Worm (Caenorhabditis elegans) whole organism, L2 larva: ENCODE data around the gene ckb-1.

Experiments
- C34F6.9 ChIP-seq: fragments of 150-350 bp; optimal IDR thresholded peaks from 2 replicates; lab custom pipeline; 2014; ENCODE audit warnings: missing biosample characterization, missing genetic modification characterization
- F13H6.1 ChIP-seq: sonication (generic microtip); optimal IDR thresholded peaks from 2 replicates; lab custom pipeline; 2016; ENCODE audit warnings: missing genetic modification characterization, missing compliant biosample characterization
- R02D3.7 ChIP-seq: fragments of 150-350 bp; optimal IDR thresholded peaks from 2 replicates; lab custom pipeline; 2014; ENCODE audit warnings: missing biosample characterization, missing genetic modification characterization
- Y55F3AM.14 ChIP-seq: fragments of 200-800 bp; sonication (Bioruptor generic); optimal IDR thresholded peaks from 2 replicates; lab custom pipeline; 2018; ENCODE audit warnings: mild to moderate bottlenecking, missing genetic modification characterization, missing compliant biosample characterization
- ZK546.5 ChIP-seq: sonication (generic microtip); optimal IDR thresholded peaks from 2 replicates; lab custom pipeline; 2017; ENCODE audit warnings: missing biosample characterization, missing genetic modification characterization
- alr-1 ChIP-seq: fragments of 150-350 bp; optimal IDR thresholded peaks from 2 replicates; lab custom pipeline; 2014; ENCODE audit warnings: missing biosample characterization, missing genetic modification characterization
- aly-2 ChIP-seq: fragments of 150-350 bp; optimal IDR thresholded peaks from 2 replicates; lab custom pipeline; 2014; ENCODE audit warnings: missing biosample characterization, missing genetic modification characterization
- ama-1 ChIP-seq: fragments of 150-350 bp; optimal IDR thresholded peaks from 2 replicates; lab custom pipeline; 2018; ENCODE audit warnings: inconsistent platforms
- blmp-1 ChIP-seq: sonication (generic microtip); optimal IDR thresholded peaks from 2 replicates; lab custom pipeline; 2017; ENCODE audit warnings: missing genetic modification characterization, mild to moderate bottlenecking, missing compliant biosample characterization, antibody characterized with exemption, moderate library complexity; ENCODE audit not compliant: insufficient read depth
- ceh-16 ChIP-seq: fragments of 150-350 bp; optimal IDR thresholded peaks from 2 replicates; lab custom pipeline; 2014; ENCODE audit warnings: missing biosample characterization, missing genetic modification characterization
- ceh-82 ChIP-seq: fragments of 150-350 bp; optimal IDR thresholded peaks from 2 replicates; lab custom pipeline; 2014; ENCODE audit warnings: missing biosample characterization, missing genetic modification characterization
- crh-2 ChIP-seq: sonication (generic microtip); optimal IDR thresholded peaks from 2 replicates; lab custom pipeline; 2017; ENCODE audit warnings: missing biosample characterization, missing genetic modification characterization
- dmd-4 ChIP-seq: sonication (generic microtip); optimal IDR thresholded peaks from 2 replicates; lab custom pipeline; 2017; ENCODE audit warnings: missing biosample characterization, missing genetic modification characterization
- egl-27 ChIP-seq: sonication (generic microtip); optimal IDR thresholded peaks from 3 replicates; lab custom pipeline; 2017; ENCODE audit warnings: missing biosample characterization, missing genetic modification reagents, missing genetic modification characterization
- elt-1 ChIP-seq: fragments of 150-350 bp; optimal IDR thresholded peaks from 2 replicates; lab custom pipeline; 2014; ENCODE audit warnings: missing biosample characterization, missing genetic modification characterization
- elt-3 ChIP-seq: sonication (generic microtip); optimal IDR thresholded peaks from 2 replicates; lab custom pipeline; 2017; ENCODE audit warnings: missing biosample characterization, missing genetic modification characterization
- fos-1 ChIP-seq: fragments of 150-350 bp; optimal IDR thresholded peaks from 2 replicates; lab custom pipeline; 2014; ENCODE audit warnings: missing biosample characterization, missing genetic modification characterization
- gmeb-1 ChIP-seq: fragments of 150-350 bp; optimal IDR thresholded peaks from 2 replicates; lab custom pipeline; 2014; ENCODE audit warnings: missing biosample characterization, missing genetic modification characterization
- lin-11 ChIP-seq: fragments of 150-350 bp; sonication (generic microtip); optimal IDR thresholded peaks from 2 replicates; lab custom pipeline; 2014; ENCODE audit warnings: missing biosample characterization, missing genetic modification characterization, inconsistent platforms, mixed read lengths
- lin-13 ChIP-seq: fragments of 150-350 bp; optimal IDR thresholded peaks from 2 replicates; lab custom pipeline; 2014; ENCODE audit warnings: missing biosample characterization, missing genetic modification reagents, missing genetic modification characterization
- lin-39 ChIP-seq: fragments of 150-350 bp; optimal IDR thresholded peaks from 2 replicates; lab custom pipeline; 2014; ENCODE audit warnings: missing biosample characterization, missing genetic modification reagents, missing genetic modification characterization
- lsy-2 ChIP-seq, 2 experiments: fragments of 150-350 bp in 1 of 2; sonication (generic microtip) in 1 of 2; optimal IDR thresholded peaks; 2 replicates each; lab custom pipeline; 2014 to 2017; ENCODE audit warnings: missing biosample characterization in 2 of 2, missing genetic modification characterization in 2 of 2
- mab-5 ChIP-seq: fragments of 150-350 bp; optimal IDR thresholded peaks from 2 replicates; lab custom pipeline; 2014; ENCODE audit warnings: missing biosample characterization, missing genetic modification characterization
- mbf-1 ChIP-seq: sonication (generic microtip); optimal IDR thresholded peaks from 2 replicates; lab custom pipeline; 2017; ENCODE audit warnings: missing biosample characterization, missing genetic modification characterization
- mdl-1 ChIP-seq, 2 experiments: fragments of 150-350 bp in 1 of 2; sonication (generic microtip) in 1 of 2; optimal IDR thresholded peaks; 2 replicates each; lab custom pipeline; 2017; ENCODE audit warnings: missing biosample characterization in 2 of 2, missing genetic modification characterization in 2 of 2
- nhr-10 ChIP-seq: sonication (generic microtip); optimal IDR thresholded peaks from 2 replicates; lab custom pipeline; 2017; ENCODE audit warnings: missing biosample characterization, missing genetic modification characterization
- nhr-11 ChIP-seq: fragments of 150-350 bp; optimal IDR thresholded peaks from 2 replicates; lab custom pipeline; 2014; ENCODE audit warnings: missing biosample characterization, missing genetic modification characterization
- nhr-12 ChIP-seq: fragments of 150-350 bp; optimal IDR thresholded peaks from 2 replicates; lab custom pipeline; 2014; ENCODE audit warnings: missing biosample characterization, missing genetic modification characterization
- nhr-129 ChIP-seq: fragments of 150-350 bp; optimal IDR thresholded peaks from 2 replicates; lab custom pipeline; 2014; ENCODE audit warnings: missing biosample characterization, missing genetic modification characterization
- nhr-21 ChIP-seq: fragments of 150-350 bp; optimal IDR thresholded peaks from 2 replicates; lab custom pipeline; 2014; ENCODE audit warnings: missing biosample characterization, missing genetic modification characterization
- nhr-23 ChIP-seq: fragments of 150-350 bp; optimal IDR thresholded peaks from 2 replicates; lab custom pipeline; 2014; ENCODE audit warnings: missing biosample characterization, missing genetic modification reagents, missing genetic modification characterization
- nhr-237 ChIP-seq: fragments of 150-350 bp; optimal IDR thresholded peaks from 2 replicates; lab custom pipeline; 2014; ENCODE audit warnings: missing biosample characterization, missing genetic modification characterization
- nhr-25 ChIP-seq: fragments of 150-350 bp; sonication (generic microtip); optimal IDR thresholded peaks from 3 replicates; lab custom pipeline; 2014; ENCODE audit warnings: missing biosample characterization, missing genetic modification characterization
- nhr-6 ChIP-seq: fragments of 150-350 bp; optimal IDR thresholded peaks from 2 replicates; lab custom pipeline; 2014; ENCODE audit warnings: missing biosample characterization, missing genetic modification characterization
- nhr-77 ChIP-seq: fragments of 150-350 bp; optimal IDR thresholded peaks from 2 replicates; lab custom pipeline; 2014; ENCODE audit warnings: missing biosample characterization, missing genetic modification characterization
- peb-1 ChIP-seq: fragments of 150-350 bp; optimal IDR thresholded peaks from 2 replicates; lab custom pipeline; 2014; ENCODE audit warnings: missing biosample characterization, missing genetic modification characterization
- sem-4 ChIP-seq: fragments of 150-350 bp; optimal IDR thresholded peaks from 2 replicates; lab custom pipeline; 2014; ENCODE audit warnings: missing biosample characterization, missing genetic modification reagents, missing genetic modification characterization
- skn-1 ChIP-seq: sonication (generic microtip); optimal IDR thresholded peaks from 2 replicates; lab custom pipeline; 2017; ENCODE audit warnings: missing biosample characterization, missing genetic modification characterization
- sma-3 ChIP-seq: sonication (generic microtip); optimal IDR thresholded peaks from 2 replicates; lab custom pipeline; 2016; ENCODE audit warnings: missing genetic modification reagents, missing genetic modification characterization, missing compliant biosample characterization
- sma-9 ChIP-seq, 2 experiments: fragments of 150-350 bp in 1 of 2; sonication (generic microtip) in 1 of 2; optimal IDR thresholded peaks; 2 replicates each; lab custom pipeline; 2014 to 2016; ENCODE audit warnings: missing genetic modification characterization in 2 of 2, mild to moderate bottlenecking in 1 of 2, missing biosample characterization in 1 of 2, missing compliant biosample characterization in 1 of 2, missing genetic modification reagents in 1 of 2, moderate library complexity in 1 of 2
- snpc-4 ChIP-seq: fragments of 150-350 bp; optimal IDR thresholded peaks from 2 replicates; lab custom pipeline; 2014; ENCODE audit warnings: missing biosample characterization, missing genetic modification characterization
- unc-39 ChIP-seq: fragments of 150-350 bp; optimal IDR thresholded peaks from 2 replicates; lab custom pipeline; 2014; ENCODE audit warnings: missing biosample characterization, missing genetic modification characterization
- unc-55 ChIP-seq: fragments of 150-350 bp; sonication (generic microtip); optimal IDR thresholded peaks from 3 replicates; lab custom pipeline; 2014; ENCODE audit warnings: missing biosample characterization, missing genetic modification reagents, missing genetic modification characterization
- unc-62 ChIP-seq: fragments of 150-350 bp; optimal IDR thresholded peaks from 2 replicates; lab custom pipeline; 2014; ENCODE audit warnings: missing biosample characterization, missing genetic modification reagents, missing genetic modification characterization
- zag-1 ChIP-seq: fragments of 150-350 bp; optimal IDR thresholded peaks from 2 replicates; lab custom pipeline; 2014; ENCODE audit warnings: missing biosample characterization, missing genetic modification characterization
- ztf-1 ChIP-seq: fragments of 200-800 bp; sonication (Bioruptor generic); conservative IDR thresholded peaks from 2 replicates; pipeline ENCODE4 v1.3.6; 2022; ENCODE audit warnings: missing genetic modification characterization, missing compliant biosample characterization
- ztf-11 ChIP-seq: sonication (generic microtip); optimal IDR thresholded peaks from 2 replicates; lab custom pipeline; 2017; ENCODE audit warnings: missing biosample characterization, missing genetic modification characterization
- ztf-4 ChIP-seq: fragments of 150-350 bp; optimal IDR thresholded peaks from 2 replicates; lab custom pipeline; 2014; ENCODE audit warnings: missing biosample characterization, missing genetic modification characterization

The ckb-1 gene

ce11 chrIII:4320113-4320512, 45.0 kb upstream of the ckb-1 start, which contains the start of gene H38K22.6:
H38K22.6 (plus strand) TSS chrIII:4320413.
- TF ChIP-seq alr-1 (tag; lab: Kevin White, UChicago) (no peak), lin-39 (no peak), unc-55 (GFP tag; lab: Kevin White, UChicago) (no peak), lin-11 (tag; lab: Kevin White, UChicago) (no peak), F13H6.1 (tag; lab: Kevin White, UChicago) (no peak), nhr-12 (no peak), fos-1 (tag; lab: Kevin White, UChicago) (no peak), Y55F3AM.14 (GFP tag; lab: Kevin White, UChicago) (no peak), ceh-82 (tag; lab: Kevin White, UChicago) (no peak)

ce11 chrIII:4321399-4321798, 43.7 kb upstream of the ckb-1 start, which contains the start of gene H38K22.7:
H38K22.7 (plus strand) TSS chrIII:4321699.
- TF ChIP-seq nhr-25 (tag; lab: Kevin White, UChicago): no peak

- no peak for TF ChIP-seq blmp-1 (tag; lab: Kevin White, UChicago)
- peak; percentile 31 for TF ChIP-seq crh-2 (tag; lab: Kevin White, UChicago)
- TF ChIP-seq mbf-1 (tag; lab: Kevin White, UChicago): no peak
- TF ChIP-seq nhr-10: no peak
- no peak for TF ChIP-seq ztf-1 (GFP tag; lab: Robert Waterston, UW)
- TF ChIP-seq sma-9 (GFP tag; optimal IDR thresholded peaks at IDR 0.05; lab: Kevin White, UChicago): peak; percentile 43
- TF ChIP-seq sma-9 (tag; optimal IDR thresholded peaks at IDR 0.05; lab: Kevin White, UChicago): no peak
- TF ChIP-seq unc-39 (tag; lab: Kevin White, UChicago): no peak
- peak; percentile 85 for TF ChIP-seq unc-55 (GFP tag; lab: Kevin White, UChicago)
- no peak for TF ChIP-seq Y55F3AM.14 (GFP tag; lab: Kevin White, UChicago)
- peak; percentile 72 for TF ChIP-seq mab-5 (tag; lab: Kevin White, UChicago)
- no peak for TF ChIP-seq nhr-23 (tag; lab: Kevin White, UChicago)
- TF ChIP-seq lsy-2 (tag; optimal IDR thresholded peaks at IDR 0.05; lab: Kevin White, UChicago): peak in 1 of 2 experiments; percentile 54
- TF ChIP-seq F13H6.1 (tag; lab: Kevin White, UChicago): peak; percentile 70
- no peak for TF ChIP-seq ama-1
- TF ChIP-seq nhr-6 (tag; lab: Kevin White, UChicago): no peak
- no peak for TF ChIP-seq snpc-4 (tag; lab: Kevin White, UChicago)
- TF ChIP-seq skn-1: no peak
- TF ChIP-seq lin-13 (GFP tag; lab: Kevin White, UChicago): no peak
- TF ChIP-seq ZK546.5 (tag; lab: Kevin White, UChicago): no peak
- TF ChIP-seq fos-1 (tag; lab: Kevin White, UChicago): no peak
- TF ChIP-seq C34F6.9 (tag; lab: Kevin White, UChicago): peak; percentile 79
- TF ChIP-seq R02D3.7 (tag; lab: Kevin White, UChicago): no peak
- no peak for TF ChIP-seq mdl-1 (tag; optimal IDR thresholded peaks at IDR 0.05; lab: Kevin White, UChicago)
- TF ChIP-seq aly-2 (tag; lab: Kevin White, UChicago): no peak
- TF ChIP-seq ceh-16 (tag; lab: Kevin White, UChicago): no peak
- TF ChIP-seq nhr-129: peak; percentile 6
- no peak for TF ChIP-seq nhr-237 (tag; lab: Kevin White, UChicago)
- TF ChIP-seq elt-1 (tag; lab: Kevin White, UChicago): no peak
- no peak for TF ChIP-seq nhr-21 (tag; lab: Kevin White, UChicago)
- no peak for TF ChIP-seq sma-3 (GFP tag; lab: Kevin White, UChicago)
- no peak for TF ChIP-seq elt-3
- TF ChIP-seq gmeb-1 (tag; lab: Kevin White, UChicago): no peak
- no peak for TF ChIP-seq ceh-82 (tag; lab: Kevin White, UChicago)
- no peak for TF ChIP-seq dmd-4
- TF ChIP-seq zag-1: peak; percentile 1
- no peak for TF ChIP-seq nhr-12
- no peak for TF ChIP-seq alr-1 (tag; lab: Kevin White, UChicago)
- TF ChIP-seq sem-4 (tag; lab: Kevin White, UChicago): peak; percentile 5
- no peak for TF ChIP-seq peb-1 (tag; lab: Kevin White, UChicago)
- no peak for TF ChIP-seq nhr-11
- no peak for TF ChIP-seq egl-27
- TF ChIP-seq ztf-11 (tag; lab: Kevin White, UChicago): no peak
- TF ChIP-seq nhr-77 (tag; lab: Kevin White, UChicago): no peak
- TF ChIP-seq lin-11 (tag; lab: Kevin White, UChicago): no peak
- TF ChIP-seq lin-39: no peak
- TF ChIP-seq unc-62: no peak
- no peak for TF ChIP-seq ztf-4
Measured at ce11 chrIII:4323120-4323519, 42.0 kb upstream of the ckb-1 start.
